Worm (Caenorhabditis elegans) whole organism, L4 larva: ENCODE measurements around the gene srg-27.

ENCODE experiments used
- D1046.2 ChIP-seq: fragments of 200-800 bp; sonication (Bioruptor generic); IDR thresholded peaks from 2 replicates; pipeline ENCODE4 v1.3.6; 2022; ENCODE audit warnings: missing genetic modification characterization, missing compliant biosample characterization
- F37D6.2 ChIP-seq: sonication (generic microtip); optimal IDR thresholded peaks from 2 replicates; lab custom pipeline; 2016; ENCODE audit warnings: mild to moderate bottlenecking, missing genetic modification characterization, missing compliant biosample characterization
- F44E2.7 ChIP-seq: fragments of 200-800 bp; sonication (Bioruptor generic); IDR thresholded peaks from 2 replicates; pipeline ENCODE4 v2.1.2; 2022; ENCODE audit warnings: missing genetic modification characterization, missing compliant biosample characterization
- aha-1 ChIP-seq: fragments of 150-350 bp; peaks from one replicate; lab custom pipeline; 2014; ENCODE audit warnings: missing biosample characterization, missing genetic modification characterization
- arid-1 ChIP-seq: fragments of 200-800 bp; sonication (Bioruptor generic); conservative IDR thresholded peaks from 2 replicates; pipeline ENCODE4 v1.3.6; 2022; ENCODE audit warnings: missing genetic modification reagents, missing genetic modification characterization, missing compliant biosample characterization
- ceh-20 ChIP-seq: fragments of 200-800 bp; sonication (Bioruptor generic); IDR thresholded peaks from 2 replicates; pipeline ENCODE4 v1.3.6; 2022; ENCODE audit warnings: missing genetic modification reagents, missing genetic modification characterization, missing compliant biosample characterization
- ceh-82 ChIP-seq: sonication (generic microtip); optimal IDR thresholded peaks from 2 replicates; lab custom pipeline; 2017; ENCODE audit warnings: missing biosample characterization, missing genetic modification characterization
- daf-12 ChIP-seq: fragments of 150-350 bp; optimal IDR thresholded peaks from 2 replicates; lab custom pipeline; 2014; ENCODE audit warnings: missing biosample characterization, missing genetic modification reagents, missing genetic modification characterization
- daf-16 ChIP-seq, 3 experiments: sonication (generic microtip); optimal IDR thresholded peaks; 2 replicates each; lab custom pipeline; 2016 to 2017; ENCODE audit warnings: missing genetic modification characterization in 3 of 3, missing genetic modification reagents in 3 of 3, mild to moderate bottlenecking in 2 of 3, missing compliant biosample characterization in 2 of 3, missing biosample characterization in 1 of 3, moderate library complexity in 1 of 3
- dmd-6 ChIP-seq: fragments of 200-800 bp; sonication (Bioruptor generic); IDR thresholded peaks from 2 replicates; pipeline ENCODE4 v1.3.6; 2022; ENCODE audit warnings: missing genetic modification reagents, missing genetic modification characterization, missing compliant biosample characterization
- dmd-9 ChIP-seq: fragments of 200-800 bp; sonication (Bioruptor generic); IDR thresholded peaks from 2 replicates; pipeline ENCODE4 v1.3.6; 2022; ENCODE audit warnings: missing genetic modification reagents, missing genetic modification characterization, missing compliant biosample characterization
- dpl-1 ChIP-seq: fragments of 150-350 bp; optimal IDR thresholded peaks from 2 replicates; lab custom pipeline; 2014; ENCODE audit warnings: missing biosample characterization, missing genetic modification reagents, missing genetic modification characterization
- dve-1 ChIP-seq: sonication (generic microtip); optimal IDR thresholded peaks from 2 replicates; lab custom pipeline; 2017; ENCODE audit warnings: antibody characterized with exemption, mild to moderate bottlenecking, missing genetic modification characterization, missing compliant biosample characterization; ENCODE audit not compliant: insufficient read depth
- fkh-10 ChIP-seq: fragments of 150-350 bp; optimal IDR thresholded peaks from 2 replicates; lab custom pipeline; 2014; ENCODE audit warnings: missing biosample characterization, missing genetic modification reagents, missing genetic modification characterization
- gei-8 ChIP-seq: fragments of 200-800 bp; sonication (Bioruptor generic); optimal IDR thresholded peaks from 2 replicates; lab custom pipeline; 2018; ENCODE audit warnings: mild to moderate bottlenecking, missing genetic modification characterization, missing compliant biosample characterization
- hlh-11 ChIP-seq: fragments of 200-800 bp; sonication (Bioruptor generic); optimal IDR thresholded peaks from 2 replicates; lab custom pipeline; 2018; ENCODE audit warnings: mild to moderate bottlenecking, missing genetic modification characterization, missing compliant biosample characterization
- lim-7 ChIP-seq: fragments of 200-800 bp; sonication (Bioruptor generic); IDR thresholded peaks from 2 replicates; pipeline ENCODE4 v1.3.6; 2022; ENCODE audit warnings: missing genetic modification characterization, missing compliant biosample characterization
- lin-13 ChIP-seq: fragments of 150-350 bp; optimal IDR thresholded peaks from 2 replicates; lab custom pipeline; 2014; ENCODE audit warnings: missing biosample characterization, missing genetic modification reagents, missing genetic modification characterization
- lin-15B ChIP-seq: fragments of 150-350 bp; sonication (generic microtip); optimal IDR thresholded peaks from 3 replicates; lab custom pipeline; 2014; ENCODE audit warnings: missing biosample characterization, missing genetic modification characterization
- madf-5 ChIP-seq, 2 experiments: fragments of 200-800 bp; sonication (Bioruptor generic); IDR thresholded peaks; 2 replicates each; pipeline ENCODE4 v1.3.6; 2022; ENCODE audit warnings: missing compliant biosample characterization in 2 of 2, missing genetic modification characterization in 2 of 2
- mdl-1 ChIP-seq, 2 experiments: fragments of 150-350 bp in 1 of 2; sonication (generic microtip) in 1 of 2; optimal IDR thresholded peaks; 2 replicates each; lab custom pipeline; 2014 to 2017; ENCODE audit warnings: missing biosample characterization in 2 of 2, missing genetic modification characterization in 2 of 2
- mdt-29 ChIP-seq: fragments of 200-800 bp; sonication (Bioruptor generic); IDR thresholded peaks from 2 replicates; pipeline ENCODE4 v1.3.6; 2022; ENCODE audit warnings: missing genetic modification reagents, missing genetic modification characterization, missing compliant biosample characterization
- mes-2 ChIP-seq: sonication (generic microtip); optimal IDR thresholded peaks from 2 replicates; lab custom pipeline; 2016; ENCODE audit warnings: missing genotype, mild to moderate bottlenecking, missing genetic modification characterization, missing compliant biosample characterization; ENCODE audit not compliant: poor library complexity, severe bottlenecking
- mxl-3 ChIP-seq: fragments of 200-800 bp; sonication (Bioruptor generic); optimal IDR thresholded peaks from 2 replicates; lab custom pipeline; 2018; ENCODE audit warnings: mild to moderate bottlenecking, missing genetic modification characterization, missing compliant biosample characterization
- nhr-111 ChIP-seq: fragments of 200-800 bp; sonication (Bioruptor generic); optimal IDR thresholded peaks from 2 replicates; lab custom pipeline; 2018; ENCODE audit warnings: mild to moderate bottlenecking, missing genetic modification characterization, missing compliant biosample characterization
- nhr-41 ChIP-seq: fragments of 200-800 bp; sonication (Bioruptor generic); IDR thresholded peaks from 2 replicates; pipeline ENCODE4 v1.3.6; 2022; ENCODE audit warnings: missing genetic modification reagents, missing genetic modification characterization, missing compliant biosample characterization
- nhr-42 ChIP-seq: fragments of 200-800 bp; sonication (Bioruptor generic); IDR thresholded peaks from 2 replicates; pipeline ENCODE4 v1.3.6; 2022; ENCODE audit warnings: missing genetic modification characterization, missing compliant biosample characterization
- nhr-77 ChIP-seq: fragments of 150-350 bp; optimal IDR thresholded peaks from 2 replicates; lab custom pipeline; 2014; ENCODE audit warnings: missing biosample characterization, missing genetic modification characterization
- php-3 ChIP-seq: fragments of 200-800 bp; sonication (Bioruptor generic); IDR thresholded peaks from 2 replicates; pipeline ENCODE4 v1.3.6; 2022; ENCODE audit warnings: missing genetic modification reagents, missing genetic modification characterization, missing compliant biosample characterization
- pqm-1 ChIP-seq: sonication (generic microtip); optimal IDR thresholded peaks from 2 replicates; lab custom pipeline; 2017; ENCODE audit warnings: missing biosample characterization, missing genetic modification characterization
- set-16 ChIP-seq: fragments of 200-800 bp; sonication (Bioruptor generic); IDR thresholded peaks from 2 replicates; pipeline ENCODE4 v1.3.6; 2022; ENCODE audit warnings: missing genetic modification reagents, missing genetic modification characterization, missing compliant biosample characterization
- skn-1 ChIP-seq: fragments of 150-350 bp; optimal IDR thresholded peaks from 2 replicates; lab custom pipeline; 2014; ENCODE audit warnings: missing biosample characterization, missing genetic modification characterization
- tag-97 ChIP-seq: fragments of 200-800 bp; sonication (Bioruptor generic); IDR thresholded peaks from 2 replicates; pipeline ENCODE4 v1.3.6; 2022; ENCODE audit warnings: missing genetic modification characterization, missing compliant biosample characterization
- zip-11 ChIP-seq: fragments of 200-800 bp; sonication (Bioruptor generic); IDR thresholded peaks from 2 replicates; pipeline ENCODE4 v1.3.6; 2022; ENCODE audit warnings: missing genetic modification characterization, missing compliant biosample characterization
- ztf-11 ChIP-seq: fragments of 150-350 bp; optimal IDR thresholded peaks from 2 replicates; lab custom pipeline; 2014; ENCODE audit warnings: missing biosample characterization, missing genetic modification characterization

Gene srg-27

DNA sequence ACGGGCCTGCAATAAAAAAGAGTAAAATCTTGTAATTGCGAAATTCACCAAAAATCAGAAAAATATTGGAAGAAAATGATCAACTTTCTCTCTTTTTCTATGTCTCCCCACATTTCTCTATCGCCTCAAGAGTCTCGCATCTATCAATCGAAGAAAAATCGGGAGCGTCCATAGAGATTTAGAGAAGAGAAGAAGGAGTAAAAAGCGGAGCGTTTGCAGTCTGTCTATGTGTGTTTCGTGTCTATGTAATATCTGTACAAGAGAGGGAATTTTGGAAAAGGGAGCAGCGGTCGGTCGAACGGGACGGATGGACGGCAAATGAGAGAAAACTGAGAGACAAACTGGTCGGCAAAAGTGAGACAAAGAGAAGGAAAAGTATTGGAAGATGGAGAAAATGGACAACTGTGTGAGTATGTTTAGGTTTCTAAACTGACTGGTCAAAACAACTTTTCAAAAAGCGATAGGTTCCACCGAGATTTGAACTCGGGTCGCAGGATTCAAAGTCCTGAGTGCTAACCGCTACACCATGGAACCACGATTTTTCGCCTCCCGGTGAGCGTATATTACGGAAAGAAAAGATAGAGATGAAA is 9.8 kb upstream of the srg-27 start (continued):
- TF ChIP-seq pqm-1 (tag; lab: Kevin White, UChicago) (peak; percentile 17), daf-16 (GFP tag; optimal IDR thresholded peaks at IDR 0.05; lab: Kevin White, UChicago) (peak; percentile 58 to 81), daf-16 (tag; optimal IDR thresholded peaks at IDR 0.05; lab: Kevin White, UChicago) (peak; percentile 79), D1046.2 (GFP tag; lab: Robert Waterston, UW) (0 out of 2 replicates have a peak, but pooled peaks have one; percentile 47), madf-5 (GFP tag; IDR thresholded peaks at IDR 0.05; lab: Robert Waterston, UW) (no peak), hlh-11 (tag; lab: Kevin White, UChicago) (peak; percentile 85), ceh-20 (0 out of 2 replicates have a peak, but pooled peaks have one; percentile 21), arid-1 (GFP tag; lab: Robert Waterston, UW) (no peak), nhr-111 (GFP tag; lab: Kevin White, UChicago) (no peak), dmd-6 (GFP tag; lab: Robert Waterston, UW) (0 out of 2 replicates have a peak, but pooled peaks have one; percentile 37), lim-7 (GFP tag; lab: Robert Waterston, UW) (peak; percentile 59; the same call in 1 of the 2 replicates), ceh-82 (tag; lab: Kevin White, UChicago) (no peak), mes-2 (peak; percentile 35), nhr-77 (tag; lab: Kevin White, UChicago) (peak; percentile 60), mxl-3 (GFP tag; lab: Kevin White, UChicago) (peak; percentile 4), lin-13 (GFP tag; lab: Kevin White, UChicago) (peak; percentile 28), dve-1 (tag; lab: Kevin White, UChicago) (peak; percentile 55), dmd-9 (GFP tag; lab: Robert Waterston, UW) (0 out of 2 replicates have a peak, but pooled peaks have one; percentile 29), set-16 (GFP tag; lab: Robert Waterston, UW) (no peak)
- TF ChIP-seq, all 104 proteins: peak for 30

DNA sequence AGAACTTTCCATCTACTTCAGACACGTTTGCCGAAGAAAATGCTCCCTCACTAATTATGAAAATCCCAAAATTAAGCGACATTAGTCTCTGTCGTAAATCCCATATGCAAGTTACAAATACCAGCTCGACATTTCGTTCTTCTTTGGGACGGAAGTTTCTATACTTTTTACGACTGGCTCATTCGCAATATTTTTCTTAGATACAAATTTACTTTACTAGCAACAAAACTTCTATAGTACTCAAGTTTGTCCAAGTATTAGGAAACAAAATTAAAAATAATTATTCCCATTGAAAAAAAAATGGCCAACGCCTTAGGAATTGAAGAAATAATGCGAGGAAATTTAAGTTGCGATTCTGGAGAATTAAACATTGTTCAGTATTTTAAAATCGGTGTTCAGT is 8.6 kb upstream of the srg-27 start, which contains the start of gene srg-26:
srg-26 (plus strand) TSS at position 301 of the 400 bp plus-strand sequence.
- TF ChIP-seq F44E2.7 (GFP tag; lab: Robert Waterston, UW), result no peak
- TF ChIP-seq fkh-10, result no peak
- no peak for TF ChIP-seq lin-15B (tag; lab: Kevin White, UChicago)
- no peak for TF ChIP-seq gei-8 (GFP tag; lab: Kevin White, UChicago)
- no peak for TF ChIP-seq nhr-41 (GFP tag; lab: Robert Waterston, UW)
- TF ChIP-seq nhr-42 (GFP tag; lab: Robert Waterston, UW), result no peak
- no peak for TF ChIP-seq skn-1

DNA sequence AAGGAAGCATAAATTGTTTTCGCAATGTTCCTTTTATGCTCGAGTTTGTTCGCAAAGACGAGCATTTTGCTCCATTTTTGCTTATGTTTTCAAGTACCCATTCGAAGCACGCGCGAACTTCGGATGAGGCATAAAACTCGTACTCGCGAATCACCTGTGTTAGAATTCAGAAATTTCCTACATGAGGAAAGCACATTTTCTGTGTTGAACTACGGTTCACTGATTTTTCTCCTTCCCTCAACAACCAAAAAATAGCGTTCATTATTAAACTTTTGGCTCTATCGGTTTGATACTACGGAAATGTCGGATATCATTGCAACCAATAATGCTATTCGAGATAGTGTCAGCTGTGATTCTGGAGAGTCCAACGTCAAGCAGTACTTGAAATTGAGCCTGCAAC is 5.0 kb upstream of the srg-27 start, which contains the start of gene srg-28:
srg-28 (plus strand) TSS at position 301 of the 400 bp plus-strand sequence.
- TF ChIP-seq daf-12 (no peak), zip-11 (GFP tag; lab: Robert Waterston, UW) (no peak), dpl-1 (no peak), hlh-11 (tag; lab: Kevin White, UChicago) (no peak), ztf-11 (no peak), aha-1 (tag; lab: Kevin White, UChicago) (no peak), tag-97 (no peak), lin-15B (tag; lab: Kevin White, UChicago) (no peak), skn-1 (no peak)

DNA sequence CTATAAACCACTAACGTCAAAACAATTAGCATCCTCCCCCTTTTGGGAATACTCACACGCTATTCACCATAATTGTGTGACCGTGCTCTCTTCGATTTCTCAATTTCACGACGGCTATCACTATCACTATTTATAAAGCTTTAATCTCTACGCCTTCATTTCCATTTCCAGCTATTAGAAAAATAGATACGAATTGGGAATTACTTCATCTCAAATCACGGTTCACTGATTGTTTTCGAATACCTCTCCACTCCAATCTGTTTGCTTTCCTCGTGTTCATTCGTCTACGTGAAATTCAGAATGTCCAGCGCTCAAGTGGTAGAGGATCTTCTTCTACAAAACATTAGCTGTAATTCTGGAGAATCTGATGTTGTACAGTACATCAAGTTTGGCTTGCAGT is 2.7 kb upstream of the srg-27 start, which contains the start of gene srg-29:
srg-29 (plus strand) TSS at position 301 of the 400 bp plus-strand sequence.
- no peak for TF ChIP-seq zip-11 (GFP tag; lab: Robert Waterston, UW)
- TF ChIP-seq aha-1 (tag; lab: Kevin White, UChicago), result peak; percentile 30
- TF ChIP-seq, all 104 proteins: peak for 1

DNA sequence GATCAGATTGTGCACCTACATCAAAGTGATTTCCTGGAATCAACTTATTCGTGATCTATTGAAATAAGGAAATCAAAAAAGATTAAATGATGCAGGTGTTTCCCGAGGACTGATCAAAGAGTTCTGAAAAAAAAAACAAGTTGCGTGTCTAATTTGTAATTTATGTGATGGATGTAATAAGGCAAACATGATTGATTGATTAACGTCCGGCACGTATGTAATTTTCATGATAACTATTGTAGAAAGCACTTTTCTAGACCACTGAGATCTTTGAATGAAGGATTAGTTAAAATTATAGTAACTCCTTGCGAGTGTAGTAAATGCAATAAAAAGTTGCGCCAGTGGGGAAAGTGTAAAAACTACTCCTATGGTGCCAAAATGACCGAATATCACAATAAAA is 5.8 kb downstream of the srg-27 start, which contains the start of gene srg-25:
srg-25 (minus strand) TSS at position 101 of the 400 bp plus-strand sequence.
- TF ChIP-seq lin-15B (tag; lab: Kevin White, UChicago) (no peak), mdt-29 (GFP tag; lab: Robert Waterston, UW) (no peak), mdl-1 (tag; optimal IDR thresholded peaks at IDR 0.05; lab: Kevin White, UChicago) (no peak), php-3 (no peak), arid-1 (GFP tag; lab: Robert Waterston, UW) (no peak), mes-2 (no peak), lin-13 (GFP tag; lab: Kevin White, UChicago) (no peak), F37D6.2 (tag; lab: Kevin White, UChicago) (no peak)
